Worm (Caenorhabditis elegans) whole organism, L3 larva: ENCODE measurements around the gene F11C7.2.

ENCODE experiments used
- R02D3.7 ChIP-seq: fragments of 150-350 bp; optimal IDR thresholded peaks from 2 replicates; lab custom pipeline; 2014; ENCODE audit warnings: missing biosample characterization, missing genetic modification characterization
- ZK546.5 ChIP-seq: sonication (generic microtip); optimal IDR thresholded peaks from 2 replicates; lab custom pipeline; 2017; ENCODE audit warnings: missing biosample characterization, missing genetic modification characterization
- aly-2 ChIP-seq: fragments of 150-350 bp; optimal IDR thresholded peaks from 2 replicates; lab custom pipeline; 2014; ENCODE audit warnings: missing biosample characterization, missing genetic modification characterization
- ama-1 ChIP-seq: fragments of 150-350 bp; optimal IDR thresholded peaks from 2 replicates; lab custom pipeline; 2018
- ceh-28 ChIP-seq: fragments of 150-350 bp; optimal IDR thresholded peaks from 2 replicates; lab custom pipeline; 2014; ENCODE audit warnings: missing biosample characterization, missing genetic modification reagents, missing genetic modification characterization
- ceh-82 ChIP-seq: fragments of 150-350 bp; optimal IDR thresholded peaks from 2 replicates; lab custom pipeline; 2014; ENCODE audit warnings: missing biosample characterization, missing genetic modification characterization
- ceh-9 ChIP-seq: sonication (generic microtip); optimal IDR thresholded peaks from 2 replicates; lab custom pipeline; 2018; ENCODE audit warnings: missing biosample characterization, missing genetic modification characterization
- daf-12 ChIP-seq: fragments of 150-350 bp; optimal IDR thresholded peaks from 2 replicates; lab custom pipeline; 2014; ENCODE audit warnings: missing biosample characterization, missing genetic modification reagents, missing genetic modification characterization
- egl-5 ChIP-seq: fragments of 150-350 bp; optimal IDR thresholded peaks from 2 replicates; lab custom pipeline; 2017; ENCODE audit warnings: missing biosample characterization, missing genetic modification reagents, missing genetic modification characterization, inconsistent platforms
- elt-1 ChIP-seq: fragments of 150-350 bp; optimal IDR thresholded peaks from 2 replicates; lab custom pipeline; 2014; ENCODE audit warnings: missing biosample characterization, missing genetic modification characterization
- elt-2 ChIP-seq: sonication (generic microtip); optimal IDR thresholded peaks from 2 replicates; lab custom pipeline; 2016; ENCODE audit warnings: missing genetic modification reagents, mild to moderate bottlenecking, missing genetic modification characterization, missing compliant biosample characterization
- elt-3 ChIP-seq, 3 experiments: fragments of 150-350 bp in 1 of 3; sonication (generic microtip) in 2 of 3; optimal IDR thresholded peaks; 2 replicates in 2 of 3; 4 replicates in 1 of 3; lab custom pipeline; 2014 to 2017; ENCODE audit warnings: missing biosample characterization in 3 of 3, missing genetic modification characterization in 3 of 3
- fkh-10 ChIP-seq: sonication (generic microtip); optimal IDR thresholded peaks from 2 replicates; lab custom pipeline; 2017; ENCODE audit warnings: missing biosample characterization, missing genetic modification reagents, missing genetic modification characterization
- fkh-2 ChIP-seq: fragments of 150-350 bp; optimal IDR thresholded peaks from 2 replicates; lab custom pipeline; 2014; ENCODE audit warnings: missing biosample characterization, missing genetic modification reagents, missing genetic modification characterization
- fos-1 ChIP-seq: fragments of 150-350 bp; optimal IDR thresholded peaks from 2 replicates; lab custom pipeline; 2014; ENCODE audit warnings: missing biosample characterization, missing genetic modification characterization
- hmg-11 ChIP-seq: sonication (generic microtip); optimal IDR thresholded peaks from 2 replicates; lab custom pipeline; 2016; ENCODE audit warnings: missing genetic modification characterization, missing compliant biosample characterization
- jun-1 ChIP-seq: fragments of 150-350 bp; optimal IDR thresholded peaks from 2 replicates; lab custom pipeline; 2014; ENCODE audit warnings: missing biosample characterization, missing genetic modification reagents, missing genetic modification characterization
- lin-15B ChIP-seq: fragments of 150-350 bp; optimal IDR thresholded peaks from 2 replicates; lab custom pipeline; 2014; ENCODE audit warnings: missing biosample characterization, missing genetic modification characterization
- lsy-12 ChIP-seq: sonication (generic microtip); optimal IDR thresholded peaks from 2 replicates; lab custom pipeline; 2016; ENCODE audit warnings: mild to moderate bottlenecking, missing genetic modification characterization, missing compliant biosample characterization
- mml-1 ChIP-seq: fragments of 150-350 bp; sonication (generic microtip); optimal IDR thresholded peaks from 3 replicates; lab custom pipeline; 2014; ENCODE audit warnings: missing biosample characterization, missing genetic modification characterization
- nhr-12 ChIP-seq: fragments of 150-350 bp; optimal IDR thresholded peaks from 2 replicates; lab custom pipeline; 2014; ENCODE audit warnings: missing biosample characterization, missing genetic modification characterization
- nhr-23 ChIP-seq: fragments of 150-350 bp; optimal IDR thresholded peaks from 2 replicates; lab custom pipeline; 2014; ENCODE audit warnings: missing biosample characterization, missing genetic modification reagents, missing genetic modification characterization
- nhr-25 ChIP-seq: sonication (generic microtip); optimal IDR thresholded peaks from 2 replicates; lab custom pipeline; 2017; ENCODE audit warnings: missing biosample characterization, missing genetic modification characterization
- nhr-43 ChIP-seq: sonication (generic microtip); optimal IDR thresholded peaks from 2 replicates; lab custom pipeline; 2016; ENCODE audit warnings: mild to moderate bottlenecking, missing genetic modification characterization, missing compliant biosample characterization; ENCODE audit not compliant: poor library complexity, severe bottlenecking
- nhr-76 ChIP-seq: fragments of 150-350 bp; sonication (generic microtip); optimal IDR thresholded peaks from 5 replicates; lab custom pipeline; 2014; ENCODE audit warnings: missing biosample characterization, missing genetic modification characterization
- pha-4 ChIP-seq: fragments of 150-350 bp; optimal IDR thresholded peaks from 2 replicates; lab custom pipeline; 2014; ENCODE audit warnings: missing biosample characterization, missing genetic modification reagents, missing genetic modification characterization
- sea-2 ChIP-seq: fragments of 150-350 bp; sonication (generic microtip); optimal IDR thresholded peaks from 4 replicates; lab custom pipeline; 2014; ENCODE audit warnings: missing biosample characterization, missing genetic modification reagents, missing genetic modification characterization
- skn-1 ChIP-seq: fragments of 150-350 bp; optimal IDR thresholded peaks from 2 replicates; lab custom pipeline; 2014; ENCODE audit warnings: missing biosample characterization, missing genetic modification characterization
- snpc-4 ChIP-seq: fragments of 150-350 bp; optimal IDR thresholded peaks from 2 replicates; lab custom pipeline; 2014; ENCODE audit warnings: missing biosample characterization, missing genetic modification characterization
- tbx-2 ChIP-seq: sonication (generic microtip); optimal IDR thresholded peaks from 2 replicates; lab custom pipeline; 2016; ENCODE audit warnings: mild to moderate bottlenecking, missing genetic modification characterization, missing compliant biosample characterization
- unc-39 ChIP-seq: sonication (generic microtip); optimal IDR thresholded peaks from 4 replicates; lab custom pipeline; 2017; ENCODE audit warnings: missing biosample characterization, missing genetic modification characterization
- unc-62 ChIP-seq: fragments of 150-350 bp; sonication (generic microtip); optimal IDR thresholded peaks from 4 replicates; lab custom pipeline; 2014; ENCODE audit warnings: missing biosample characterization, missing genetic modification reagents, missing genetic modification characterization
- zag-1 ChIP-seq: fragments of 150-350 bp; optimal IDR thresholded peaks from 2 replicates; lab custom pipeline; 2014; ENCODE audit warnings: missing biosample characterization, missing genetic modification characterization
- ztf-11 ChIP-seq: fragments of 150-350 bp; optimal IDR thresholded peaks from 2 replicates; lab custom pipeline; 2014; ENCODE audit warnings: missing biosample characterization, missing genetic modification characterization
- ztf-4 ChIP-seq: fragments of 150-350 bp; optimal IDR thresholded peaks from 2 replicates; lab custom pipeline; 2014; ENCODE audit warnings: missing biosample characterization, missing genetic modification characterization

F11C7.2 gene

ce11 chrX:17403058-17403457 is 6.4 kb downstream of the F11C7.2 start:
- TF ChIP-seq sea-2: no peak
- TF ChIP-seq aly-2 (tag; lab: Kevin White, UChicago): no peak
- no peak for TF ChIP-seq ztf-4 (tag; lab: Kevin White, UChicago)
- no peak for TF ChIP-seq zag-1 (tag; lab: Kevin White, UChicago)
- TF ChIP-seq ceh-9: no peak
- TF ChIP-seq ama-1 (lab: Kevin White, UChicago): no peak
- no peak for TF ChIP-seq elt-1 (tag; lab: Kevin White, UChicago)
- TF ChIP-seq daf-12 (tag; lab: Kevin White, UChicago): no peak
- TF ChIP-seq hmg-11 (tag; lab: Kevin White, UChicago): no peak
- no peak for TF ChIP-seq fos-1
- no peak for TF ChIP-seq ceh-28 (tag; lab: Kevin White, UChicago)
- TF ChIP-seq nhr-76: no peak

ce11 chrX:17408855-17409254 is 12.2 kb downstream of the F11C7.2 start:
- TF ChIP-seq R02D3.7 (tag; lab: Kevin White, UChicago) (peak; percentile 83), ceh-82 (tag; lab: Kevin White, UChicago) (no peak), nhr-23 (tag; lab: Kevin White, UChicago) (no peak), unc-39 (tag; lab: Kevin White, UChicago) (no peak), zag-1 (tag; lab: Kevin White, UChicago) (no peak), jun-1 (tag; lab: Kevin White, UChicago) (no peak), daf-12 (tag; lab: Kevin White, UChicago) (no peak), pha-4 (tag; lab: Kevin White, UChicago) (peak; percentile 57)

ce11 chrX:17412642-17413041 is 16.0 kb downstream of the F11C7.2 start:
- TF ChIP-seq fkh-10 (GFP tag; lab: Kevin White, UChicago) (no peak), nhr-76 (no peak), fkh-2 (tag; lab: Kevin White, UChicago) (no peak), lin-15B (tag; lab: Kevin White, UChicago) (no peak), daf-12 (tag; lab: Kevin White, UChicago) (no peak), ama-1 (lab: Kevin White, UChicago) (no peak)

ce11 chrX:17413868-17414267 is 17.3 kb downstream of the F11C7.2 start, which contains the start of gene crb-1:
Gene crb-1 (minus strand): TSS chrX:17414014.
- TF ChIP-seq snpc-4 (tag; lab: Kevin White, UChicago): no peak
- no peak for TF ChIP-seq aly-2 (tag; lab: Kevin White, UChicago)
- TF ChIP-seq nhr-43 (tag; lab: Kevin White, UChicago): no peak
- no peak for TF ChIP-seq nhr-12 (tag; lab: Kevin White, UChicago)
- TF ChIP-seq nhr-25: no peak
- no peak for TF ChIP-seq R02D3.7 (tag; lab: Kevin White, UChicago)
- TF ChIP-seq pha-4 (tag; lab: Kevin White, UChicago): no peak
- no peak for TF ChIP-seq egl-5 (tag; lab: Kevin White, UChicago)
- no peak for TF ChIP-seq ceh-82 (tag; lab: Kevin White, UChicago)
- TF ChIP-seq fkh-2 (tag; lab: Kevin White, UChicago): no peak
- no peak for TF ChIP-seq elt-3 (tag; optimal IDR thresholded peaks at IDR 0.05; lab: Kevin White, UChicago)
- TF ChIP-seq unc-39 (tag; lab: Kevin White, UChicago): no peak
- TF ChIP-seq hmg-11 (tag; lab: Kevin White, UChicago): no peak
- TF ChIP-seq ztf-4 (tag; lab: Kevin White, UChicago): no peak
- no peak for TF ChIP-seq skn-1 (tag; lab: Kevin White, UChicago)
- TF ChIP-seq, all 47 proteins: peak for 0

ce11 chrX:17417505-17418004 is 20.9 kb downstream of the F11C7.2 start:
- TF ChIP-seq ceh-82 (tag; lab: Kevin White, UChicago) (no peak), nhr-25 (peak; percentile 2), elt-2 (tag; lab: Kevin White, UChicago) (no peak), skn-1 (tag; lab: Kevin White, UChicago) (no peak)

- peak; percentile 41 for TF ChIP-seq nhr-76
- TF ChIP-seq nhr-23 (tag; lab: Kevin White, UChicago): peak; percentile 87
- TF ChIP-seq lsy-12 (tag; lab: Kevin White, UChicago): peak; percentile 52
- TF ChIP-seq hmg-11 (tag; lab: Kevin White, UChicago): peak; percentile 5
- no peak for TF ChIP-seq ztf-11 (tag; lab: Kevin White, UChicago)
- TF ChIP-seq unc-39 (tag; lab: Kevin White, UChicago): no peak
- peak; percentile 15 for TF ChIP-seq fos-1
- peak; percentile 62 for TF ChIP-seq ztf-4 (tag; lab: Kevin White, UChicago)
- peak; percentile 22 for TF ChIP-seq R02D3.7 (tag; lab: Kevin White, UChicago)
- TF ChIP-seq fkh-2 (tag; lab: Kevin White, UChicago): no peak
- TF ChIP-seq nhr-43 (tag; lab: Kevin White, UChicago): peak; percentile 81
- TF ChIP-seq mml-1 (tag; lab: Kevin White, UChicago): no peak
- TF ChIP-seq ama-1 (lab: Kevin White, UChicago): peak; percentile 97
- TF ChIP-seq ZK546.5 (tag; lab: Kevin White, UChicago): no peak
- TF ChIP-seq sea-2: no peak
- TF ChIP-seq tbx-2 (tag; lab: Kevin White, UChicago): peak; percentile 69
- peak; percentile 87 for TF ChIP-seq nhr-25
- TF ChIP-seq elt-3 (tag; optimal IDR thresholded peaks at IDR 0.05; lab: Kevin White, UChicago): peak in 2 of 3 experiments; percentile 28 to 58
- TF ChIP-seq ceh-28 (tag; lab: Kevin White, UChicago): peak; percentile 48
- TF ChIP-seq unc-62 (GFP tag; lab: Kevin White, UChicago): peak; percentile 45
These were observed 23.4 kb downstream of the F11C7.2 start for ce11 chrX:17419813-17420584.
